Worm (Caenorhabditis elegans) whole organism, young adult: ENCODE measurements around the gene vps-8.

ENCODE experiments used
- B0019.2 ChIP-seq: fragments of 200-800 bp; sonication (Bioruptor generic); conservative IDR thresholded peaks from 2 replicates; pipeline ENCODE4 v1.3.6; 2022; ENCODE audit warnings: missing genetic modification reagents, missing genetic modification characterization, missing compliant biosample characterization
- B0035.1 ChIP-seq: sonication (generic microtip); optimal IDR thresholded peaks from 2 replicates; lab custom pipeline; 2016; ENCODE audit warnings: missing genetic modification characterization, mild to moderate bottlenecking, missing compliant biosample characterization, missing genotype, missing genetic modification reagents
- F23B12.7 ChIP-seq: sonication (generic microtip); optimal IDR thresholded peaks from 2 replicates; lab custom pipeline; 2017; ENCODE audit warnings: missing genetic modification characterization, mild to moderate bottlenecking, missing compliant biosample characterization, antibody characterized with exemption, moderate library complexity; ENCODE audit not compliant: insufficient read depth
- F39B2.1 ChIP-seq: fragments of 200-800 bp; sonication (Bioruptor generic); IDR thresholded peaks from 2 replicates; pipeline ENCODE4 v1.3.6; 2022; ENCODE audit warnings: missing genetic modification reagents, missing genetic modification characterization, missing compliant biosample characterization
- F49E8.2 ChIP-seq: sonication (generic microtip); optimal IDR thresholded peaks from 3 replicates; lab custom pipeline; 2017; ENCODE audit warnings: missing genetic modification characterization, mild to moderate bottlenecking, missing compliant biosample characterization, antibody characterized with exemption, moderate library complexity; ENCODE audit not compliant: insufficient read depth
- F55B11.4 ChIP-seq: sonication (generic microtip); optimal IDR thresholded peaks from 2 replicates; lab custom pipeline; 2016; ENCODE audit warnings: missing compliant biosample characterization, missing genetic modification characterization, borderline replicate concordance; ENCODE audit not compliant: insufficient read depth
- K11D2.4 ChIP-seq: fragments of 200-800 bp; sonication (Bioruptor generic); IDR thresholded peaks from 2 replicates; pipeline ENCODE4 v1.3.6; 2022; ENCODE audit warnings: missing genetic modification reagents, missing genetic modification characterization, missing compliant biosample characterization
- Y53F4B.3 ChIP-seq: fragments of 200-800 bp; sonication (Bioruptor generic); IDR thresholded peaks from 2 replicates; pipeline ENCODE4 v1.3.6; 2022; ENCODE audit warnings: missing genetic modification reagents, missing genetic modification characterization, missing compliant biosample characterization
- Y95B8A.8 ChIP-seq: fragments of 200-800 bp; sonication (Bioruptor generic); IDR thresholded peaks from 2 replicates; pipeline ENCODE4 v1.3.6; 2022; ENCODE audit warnings: missing genetic modification reagents, missing genetic modification characterization, missing compliant biosample characterization
- atf-7 ChIP-seq: sonication (generic microtip); optimal IDR thresholded peaks from 2 replicates; lab custom pipeline; 2017; ENCODE audit warnings: mild to moderate bottlenecking, missing genetic modification characterization, missing compliant biosample characterization
- attf-5 ChIP-seq: fragments of 200-800 bp; sonication (Bioruptor generic); optimal IDR thresholded peaks from 2 replicates; lab custom pipeline; 2018; ENCODE audit warnings: mild to moderate bottlenecking, missing genetic modification characterization, missing compliant biosample characterization
- cebp-1 ChIP-seq, 2 experiments: fragments of 200-800 bp in 1 of 2; sonication (Bioruptor generic) in 1 of 2; sonication (generic microtip) in 1 of 2; IDR thresholded peaks in 1 of 2; optimal IDR thresholded peaks in 1 of 2; 2 replicates each; pipeline versions ENCODE4 v1.3.6 to Lab custom; 2017 to 2022; ENCODE audit warnings: missing compliant biosample characterization in 2 of 2, missing genetic modification characterization in 2 of 2, mild to moderate bottlenecking in 1 of 2, missing genetic modification reagents in 1 of 2, moderate library complexity in 1 of 2
- ceh-100 ChIP-seq: fragments of 200-800 bp; sonication (Bioruptor generic); IDR thresholded peaks from 2 replicates; pipeline ENCODE4 v1.3.6; 2022; ENCODE audit warnings: missing genetic modification reagents, missing genetic modification characterization, missing compliant biosample characterization
- ceh-27 ChIP-seq: fragments of 200-800 bp; sonication (Bioruptor generic); optimal IDR thresholded peaks from 2 replicates; lab custom pipeline; 2018; ENCODE audit warnings: mild to moderate bottlenecking, missing genetic modification characterization, moderate library complexity, missing compliant biosample characterization
- ceh-58 ChIP-seq: fragments of 200-800 bp; sonication (Bioruptor generic); IDR thresholded peaks from 2 replicates; pipeline ENCODE4 v1.3.6; 2022; ENCODE audit warnings: missing genetic modification characterization, missing compliant biosample characterization
- dox-1 ChIP-seq: fragments of 200-800 bp; sonication (Bioruptor generic); IDR thresholded peaks from 2 replicates; pipeline ENCODE4 v1.3.6; 2022; ENCODE audit warnings: missing genetic modification reagents, missing genetic modification characterization, missing compliant biosample characterization
- egl-18 ChIP-seq: fragments of 200-800 bp; sonication (Bioruptor generic); IDR thresholded peaks from 2 replicates; pipeline ENCODE4 v1.3.6; 2022; ENCODE audit warnings: missing genetic modification reagents, missing genetic modification characterization, missing compliant biosample characterization
- egrh-3 ChIP-seq: fragments of 200-800 bp; sonication (Bioruptor generic); IDR thresholded peaks from 2 replicates; pipeline ENCODE4 v1.3.6; 2022; ENCODE audit warnings: missing genetic modification reagents, missing genetic modification characterization, missing compliant biosample characterization
- ekl-4 ChIP-seq: fragments of 200-800 bp; sonication (Bioruptor generic); IDR thresholded peaks from 2 replicates; pipeline ENCODE4 v1.3.6; 2022; ENCODE audit warnings: missing genetic modification reagents, missing genetic modification characterization, missing compliant biosample characterization
- hlh-12 ChIP-seq: sonication (generic microtip); optimal IDR thresholded peaks from 2 replicates; lab custom pipeline; 2016; ENCODE audit warnings: missing genetic modification characterization, missing compliant biosample characterization
- let-526 ChIP-seq: fragments of 200-800 bp; sonication (Bioruptor generic); IDR thresholded peaks from 2 replicates; pipeline ENCODE4 v1.3.6; 2022; ENCODE audit warnings: missing genetic modification reagents, missing genetic modification characterization, missing compliant biosample characterization
- lin-26 ChIP-seq: fragments of 200-800 bp; sonication (Bioruptor generic); IDR thresholded peaks from 2 replicates; pipeline ENCODE4 v1.3.6; 2022; ENCODE audit warnings: missing genetic modification reagents, missing genetic modification characterization, missing compliant biosample characterization
- lir-1 ChIP-seq: fragments of 200-800 bp; sonication (Bioruptor generic); conservative IDR thresholded peaks from 2 replicates; pipeline ENCODE4 v1.3.6; 2022; ENCODE audit warnings: missing genetic modification reagents, missing genetic modification characterization, missing compliant biosample characterization
- lsy-27 ChIP-seq: sonication (generic microtip); optimal IDR thresholded peaks from 2 replicates; lab custom pipeline; 2017; ENCODE audit warnings: missing genetic modification characterization, mild to moderate bottlenecking, missing compliant biosample characterization, antibody characterized with exemption, missing genotype, borderline replicate concordance; ENCODE audit not compliant: insufficient read depth
- madf-6 ChIP-seq: fragments of 200-800 bp; sonication (Bioruptor generic); IDR thresholded peaks from 2 replicates; pipeline ENCODE4 v1.3.6; 2022; ENCODE audit warnings: missing genetic modification reagents, missing genetic modification characterization, missing compliant biosample characterization
- mxl-1 ChIP-seq: sonication (generic microtip); optimal IDR thresholded peaks from 2 replicates; lab custom pipeline; 2016; ENCODE audit warnings: missing genetic modification characterization, missing compliant biosample characterization
- nfya-2 ChIP-seq: fragments of 200-800 bp; sonication (Bioruptor generic); IDR thresholded peaks from 2 replicates; pipeline ENCODE4 v1.3.6; 2022; ENCODE audit warnings: missing genetic modification reagents, missing genetic modification characterization, missing compliant biosample characterization
- pha-4 ChIP-seq: fragments of 150-350 bp; sonication (generic microtip); optimal IDR thresholded peaks from 2 replicates; lab custom pipeline; 2014; ENCODE audit warnings: missing biosample characterization, missing genetic modification reagents, missing genetic modification characterization
- rec-8 ChIP-seq, 2 experiments: sonication (generic microtip); optimal IDR thresholded peaks; 2 replicates each; lab custom pipeline; 2016; ENCODE audit warnings: mild to moderate bottlenecking in 2 of 2, missing genetic modification characterization in 2 of 2, missing genetic modification reagents in 2 of 2, missing genotype in 2 of 2, missing biosample characterization in 1 of 2, missing compliant biosample characterization in 1 of 2, moderate library complexity in 1 of 2
- rpc-1 ChIP-seq, 2 experiments: fragments of 150-350 bp in 1 of 2; sonication (generic microtip) in 1 of 2; optimal IDR thresholded peaks; 2 replicates each; lab custom pipeline; 2014 to 2018; ENCODE audit warnings: missing biosample characterization in 1 of 2, missing genetic modification characterization in 1 of 2, missing genetic modification reagents in 1 of 2, missing genotype in 1 of 2
- sptf-2 ChIP-seq: fragments of 200-800 bp; sonication (Bioruptor generic); optimal IDR thresholded peaks from 2 replicates; lab custom pipeline; 2018; ENCODE audit warnings: mild to moderate bottlenecking, missing genetic modification characterization, missing compliant biosample characterization
- tbx-9 ChIP-seq: sonication (generic microtip); optimal IDR thresholded peaks from 2 replicates; lab custom pipeline; 2016; ENCODE audit warnings: borderline replicate concordance, missing genetic modification characterization, inconsistent platforms, missing compliant biosample characterization
- zfh-2 ChIP-seq: fragments of 200-800 bp; sonication (Bioruptor generic); conservative IDR thresholded peaks from 2 replicates; pipeline ENCODE4 v1.3.6; 2022; ENCODE audit warnings: missing genetic modification reagents, missing genetic modification characterization, missing compliant biosample characterization
- ztf-18 ChIP-seq: sonication (generic microtip); optimal IDR thresholded peaks from 2 replicates; lab custom pipeline; 2016; ENCODE audit warnings: missing genotype, mild to moderate bottlenecking, missing genetic modification characterization, missing compliant biosample characterization
- ztf-26 ChIP-seq: sonication (generic microtip); optimal IDR thresholded peaks from 2 replicates; lab custom pipeline; 2017; ENCODE audit warnings: missing genetic modification characterization, missing compliant biosample characterization

The vps-8 gene

ce11 chrIV:12238851-12239250 is 36.9 kb downstream of the vps-8 start, which contains the start of gene sre-19:
sre-19 (minus strand) TSS chrIV:12238951.
- no peak for TF ChIP-seq mxl-1 (tag; lab: Kevin White, UChicago)

DNA sequence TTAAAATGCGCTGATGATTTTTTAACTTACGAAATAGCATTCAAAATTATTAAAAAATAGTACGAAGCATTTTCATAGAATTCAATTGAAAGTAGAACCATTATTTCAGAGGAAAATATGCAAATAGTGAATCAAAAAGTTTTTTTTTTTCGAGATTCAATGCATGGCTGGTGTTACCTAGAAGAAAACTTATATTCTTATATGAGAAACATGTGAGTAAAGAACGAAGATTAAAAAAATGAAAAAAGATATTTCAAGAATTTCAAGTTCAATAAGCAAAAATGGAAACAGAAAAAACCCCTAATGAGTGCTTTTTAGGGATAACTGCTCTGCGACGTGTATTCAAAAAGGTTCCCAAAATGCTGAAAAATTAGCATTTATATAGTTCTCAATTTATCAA is 39.8 kb downstream of the vps-8 start, which contains the start of gene sre-16:
sre-16 (minus strand) TSS at position 101 of the 400 bp plus-strand sequence.
- no peak for TF ChIP-seq cebp-1 (GFP tag; IDR thresholded peaks at IDR 0.05; lab: Robert Waterston, UW)
- no peak for TF ChIP-seq cebp-1 (tag; optimal IDR thresholded peaks at IDR 0.05; lab: Kevin White, UChicago)
- TF ChIP-seq nfya-2 (GFP tag; lab: Robert Waterston, UW) = no peak
- no peak for TF ChIP-seq zfh-2 (GFP tag; lab: Robert Waterston, UW)
- TF ChIP-seq lir-1 (GFP tag; lab: Robert Waterston, UW) = no peak
- TF ChIP-seq F39B2.1 (GFP tag; lab: Robert Waterston, UW) = no peak
- TF ChIP-seq F49E8.2 (tag; lab: Kevin White, UChicago) = no peak
- TF ChIP-seq pha-4 = no peak
- no peak for TF ChIP-seq madf-6 (GFP tag; lab: Robert Waterston, UW)
- no peak for TF ChIP-seq ekl-4 (GFP tag; lab: Robert Waterston, UW)
- TF ChIP-seq egl-18 (GFP tag; lab: Robert Waterston, UW) = no peak
- no peak for TF ChIP-seq sptf-2 (GFP tag; lab: Kevin White, UChicago)
- TF ChIP-seq tbx-9 (tag; lab: Kevin White, UChicago) = no peak
- no peak for TF ChIP-seq rpc-1 (optimal IDR thresholded peaks at IDR 0.05; lab: Kevin White, UChicago)
- no peak for TF ChIP-seq rpc-1 (tag; optimal IDR thresholded peaks at IDR 0.05; lab: Kevin White, UChicago)
- no peak for TF ChIP-seq let-526 (GFP tag; lab: Robert Waterston, UW)
- no peak for TF ChIP-seq Y95B8A.8 (GFP tag; lab: Robert Waterston, UW)
- TF ChIP-seq egrh-3 = no peak
- no peak for TF ChIP-seq atf-7
- TF ChIP-seq B0019.2 (GFP tag; lab: Robert Waterston, UW) = no peak
- no peak for TF ChIP-seq Y53F4B.3 (GFP tag; lab: Robert Waterston, UW)

ce11 chrIV:12229679-12230078 is 46.1 kb downstream of the vps-8 start, which contains the start of gene sre-18:
sre-18 (minus strand) TSS chrIV:12229779.
- no peak for TF ChIP-seq attf-5 (GFP tag; lab: Kevin White, UChicago)
- TF ChIP-seq ceh-100 = no peak
- TF ChIP-seq ztf-26 (tag; lab: Kevin White, UChicago) = no peak
- no peak for TF ChIP-seq ztf-18 (tag; lab: Kevin White, UChicago)
- TF ChIP-seq ceh-58 (GFP tag; lab: Robert Waterston, UW) = no peak
- no peak for TF ChIP-seq lin-26 (GFP tag; lab: Robert Waterston, UW)
- no peak for TF ChIP-seq F55B11.4 (tag; lab: Kevin White, UChicago)
- TF ChIP-seq cebp-1 (GFP tag; IDR thresholded peaks at IDR 0.05; lab: Robert Waterston, UW) = no peak
- TF ChIP-seq cebp-1 (tag; optimal IDR thresholded peaks at IDR 0.05; lab: Kevin White, UChicago) = no peak
- no peak for TF ChIP-seq ceh-27 (GFP tag; lab: Kevin White, UChicago)
- no peak for TF ChIP-seq dox-1
- no peak for TF ChIP-seq lsy-27 (tag; lab: Kevin White, UChicago)
- TF ChIP-seq B0035.1 (tag; lab: Kevin White, UChicago) = no peak
- no peak for TF ChIP-seq F23B12.7
- TF ChIP-seq rec-8 (tag; optimal IDR thresholded peaks at IDR 0.05; lab: Kevin White, UChicago) = no peak
- no peak for TF ChIP-seq madf-6 (GFP tag; lab: Robert Waterston, UW)
- TF ChIP-seq K11D2.4 (GFP tag; lab: Robert Waterston, UW) = no peak
- TF ChIP-seq hlh-12 (tag; lab: Kevin White, UChicago) = no peak
